Worm (Caenorhabditis elegans) whole organism, L3 larva: ENCODE results near the gene F55B11.4.

Experiments
- ceh-16 ChIP-seq: sonication (generic microtip); optimal IDR thresholded peaks from 2 replicates; lab custom pipeline; 2017; ENCODE audit warnings: missing biosample characterization, missing genetic modification characterization
- ceh-82 ChIP-seq: fragments of 150-350 bp; optimal IDR thresholded peaks from 2 replicates; lab custom pipeline; 2014; ENCODE audit warnings: missing biosample characterization, missing genetic modification characterization
- daf-12 ChIP-seq: fragments of 150-350 bp; optimal IDR thresholded peaks from 2 replicates; lab custom pipeline; 2014; ENCODE audit warnings: missing biosample characterization, missing genetic modification reagents, missing genetic modification characterization
- jun-1 ChIP-seq: fragments of 150-350 bp; optimal IDR thresholded peaks from 2 replicates; lab custom pipeline; 2014; ENCODE audit warnings: missing biosample characterization, missing genetic modification reagents, missing genetic modification characterization
- nhr-237 ChIP-seq: fragments of 150-350 bp; optimal IDR thresholded peaks from 2 replicates; lab custom pipeline; 2014; ENCODE audit warnings: missing biosample characterization, missing genetic modification characterization

DNA sequence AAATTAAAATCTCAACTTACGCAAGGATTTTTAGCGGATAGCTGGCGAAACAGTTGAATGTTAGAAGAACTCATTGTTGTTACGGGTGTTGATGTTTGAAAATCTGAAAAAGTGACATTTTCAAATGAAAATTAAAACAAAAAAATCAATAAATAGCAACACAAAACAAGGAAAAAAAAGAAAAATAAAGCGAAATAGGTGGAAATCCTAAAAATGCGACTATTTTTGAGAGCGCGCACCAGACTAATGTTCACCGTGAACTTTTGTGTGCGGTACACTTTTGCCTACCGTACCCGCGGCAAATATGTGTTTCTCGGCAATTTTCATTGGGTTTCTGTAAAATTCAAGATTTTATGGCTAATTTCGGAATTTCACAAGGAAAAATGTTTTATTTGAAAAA lies 13.6 kb downstream of the F55B11.4 start, which contains the start of gene F55B11.6:
- TF ChIP-seq jun-1 (tag; lab: Kevin White, UChicago) (no peak), ceh-16 (tag; lab: Kevin White, UChicago) (no peak), ceh-82 (tag; lab: Kevin White, UChicago) (no peak), nhr-237 (tag; lab: Kevin White, UChicago) (no peak), daf-12 (tag; lab: Kevin White, UChicago) (no peak)
